Fruit fly (Drosophila melanogaster) whole organism, embryonic: ENCODE results near the gene CG9107.

Source experiments
- CG1024 ChIP-seq: fragments of 200-800 bp; sonication (Bioruptor generic); IDR thresholded peaks from 2 replicates; pipeline ENCODE4 v1.3.6; 2022; ENCODE audit warnings: missing biosample characterization, missing genetic modification characterization
- CG11093 ChIP-seq: fragments of 200-800 bp; sonication (Bioruptor generic); IDR thresholded peaks from 3 replicates; pipeline ENCODE4 v1.3.6; 2022; ENCODE audit warnings: missing biosample characterization, missing genetic modification characterization
- CG12219 ChIP-seq: fragments of 200-800 bp; sonication (Bioruptor generic); optimal IDR thresholded peaks from 3 replicates; lab custom pipeline; 2018; ENCODE audit warnings: missing biosample characterization, mild to moderate bottlenecking, missing genetic modification characterization
- CG12299 ChIP-seq: fragments of 200-800 bp; sonication (Bioruptor generic); optimal IDR thresholded peaks from 2 replicates; lab custom pipeline; 2018; ENCODE audit warnings: missing biosample characterization, mild to moderate bottlenecking, missing genetic modification characterization
- CG12391 ChIP-seq: fragments of 200-800 bp; sonication (Bioruptor generic); optimal IDR thresholded peaks from 3 replicates; lab custom pipeline; 2018; ENCODE audit warnings: missing biosample characterization, mild to moderate bottlenecking, missing genetic modification characterization, moderate library complexity
- CG13287 ChIP-seq: fragments of 200-800 bp; sonication (Bioruptor generic); IDR thresholded peaks from 2 replicates; pipeline ENCODE4 v1.3.6; 2022; ENCODE audit warnings: missing biosample characterization, missing genetic modification characterization; ENCODE audit not compliant: partially characterized antibody
- CG13296 ChIP-seq: fragments of 200-800 bp; sonication (Bioruptor generic); optimal IDR thresholded peaks from 3 replicates; lab custom pipeline; 2018; ENCODE audit warnings: missing biosample characterization, mild to moderate bottlenecking, missing genetic modification characterization
- CG13424 ChIP-seq: fragments of 200-800 bp; sonication (Bioruptor generic); optimal IDR thresholded peaks from 2 replicates; lab custom pipeline; 2019; ENCODE audit warnings: missing biosample characterization, mild to moderate bottlenecking, missing genetic modification characterization, moderate library complexity
- CG1529 ChIP-seq: fragments of 200-800 bp; sonication (Bioruptor generic); optimal IDR thresholded peaks from 3 replicates; lab custom pipeline; 2018; ENCODE audit warnings: missing biosample characterization, missing genetic modification characterization
- CG17359 ChIP-seq: fragments of 200-800 bp; sonication (Bioruptor generic); optimal IDR thresholded peaks from 3 replicates; lab custom pipeline; 2018; ENCODE audit warnings: missing biosample characterization, mild to moderate bottlenecking, missing genetic modification characterization, moderate library complexity
- CG17802 ChIP-seq: fragments of 200-800 bp; sonication (Bioruptor generic); optimal IDR thresholded peaks from 2 replicates; lab custom pipeline; 2018; ENCODE audit warnings: missing biosample characterization, mild to moderate bottlenecking, missing genetic modification characterization, moderate library complexity
- CG1792 ChIP-seq: fragments of 200-800 bp; sonication (Bioruptor generic); optimal IDR thresholded peaks from 2 replicates; lab custom pipeline; 2016; ENCODE audit warnings: missing biosample characterization, missing genetic modification characterization
- CG18476 ChIP-seq: fragments of 200-800 bp; sonication (Bioruptor generic); optimal IDR thresholded peaks from 2 replicates; lab custom pipeline; 2016; ENCODE audit warnings: missing biosample characterization, mild to moderate bottlenecking, missing genetic modification characterization
- CG18619 ChIP-seq: fragments of 200-800 bp; sonication (Bioruptor generic); optimal IDR thresholded peaks from 3 replicates; lab custom pipeline; 2017; ENCODE audit warnings: missing biosample characterization, mild to moderate bottlenecking, missing genetic modification characterization
- CG3407 ChIP-seq: fragments of 200-800 bp; sonication (Bioruptor generic); optimal IDR thresholded peaks from 2 replicates; lab custom pipeline; 2018; ENCODE audit warnings: missing biosample characterization, mild to moderate bottlenecking, missing genetic modification characterization
- CG4282 ChIP-seq: fragments of 200-800 bp; sonication (Bioruptor generic); optimal IDR thresholded peaks from 2 replicates; lab custom pipeline; 2016; ENCODE audit warnings: missing biosample characterization, missing genetic modification characterization
- CG4707 ChIP-seq: fragments of 200-800 bp; sonication (Bioruptor generic); optimal IDR thresholded peaks from 2 replicates; lab custom pipeline; 2018; ENCODE audit warnings: missing biosample characterization, mild to moderate bottlenecking, missing genetic modification characterization, moderate library complexity
- CG5953 ChIP-seq: fragments of 200-800 bp; sonication (Bioruptor generic); IDR thresholded peaks from 2 replicates; pipeline ENCODE4 v1.3.6; 2022; ENCODE audit warnings: missing biosample characterization, missing genetic modification characterization
- CG6175 ChIP-seq: fragments of 200-800 bp; sonication (Bioruptor generic); IDR thresholded peaks from 3 replicates; pipeline ENCODE4 v1.3.6; 2022; ENCODE audit warnings: missing biosample characterization, missing genetic modification characterization
- CG6654 ChIP-seq: fragments of 200-800 bp; sonication (Bioruptor generic); optimal IDR thresholded peaks from 2 replicates; lab custom pipeline; 2017; ENCODE audit warnings: missing biosample characterization, mild to moderate bottlenecking, missing genetic modification characterization
- CG6689 ChIP-seq: fragments of 200-800 bp; sonication (Bioruptor generic); IDR thresholded peaks from 2 replicates; pipeline ENCODE4 v1.3.6; 2022; ENCODE audit warnings: missing biosample characterization, missing genetic modification characterization
- CG7372 ChIP-seq: fragments of 200-800 bp; sonication (Bioruptor generic); IDR thresholded peaks from 2 replicates; pipeline ENCODE4 v1.3.6; 2022; ENCODE audit warnings: missing biosample characterization, missing genetic modification characterization
- CG8765 ChIP-seq: fragments of 200-800 bp; sonication (Bioruptor generic); IDR thresholded peaks from 2 replicates; pipeline ENCODE4 v1.3.6; 2022; ENCODE audit warnings: missing biosample characterization, missing genetic modification characterization
- Camta ChIP-seq: fragments of 200-800 bp; sonication (Bioruptor generic); optimal IDR thresholded peaks from 2 replicates; lab custom pipeline; 2016; ENCODE audit warnings: missing biosample characterization, missing genetic modification characterization
- HLHmδ ChIP-seq: fragments of 200-800 bp; sonication (Bioruptor generic); optimal IDR thresholded peaks from 2 replicates; lab custom pipeline; 2018; ENCODE audit warnings: missing biosample characterization, mild to moderate bottlenecking, missing genetic modification characterization, moderate library complexity
- Hsf ChIP-seq: fragments of 200-800 bp; sonication (Bioruptor generic); optimal IDR thresholded peaks from 3 replicates; lab custom pipeline; 2016; ENCODE audit warnings: missing biosample characterization, missing genetic modification characterization
- Jarid2 ChIP-seq: fragments of 200-800 bp; sonication (Bioruptor generic); optimal IDR thresholded peaks from 3 replicates; lab custom pipeline; 2017; ENCODE audit warnings: mild to moderate bottlenecking, missing biosample characterization, missing genetic modification reagents, missing genetic modification characterization
- Lim3 ChIP-seq: fragments of 200-800 bp; sonication (Bioruptor generic); IDR thresholded peaks from 2 replicates; pipeline ENCODE4 v1.3.6; 2022; ENCODE audit warnings: missing biosample characterization, missing genetic modification characterization
- Meics ChIP-seq: fragments of 200-800 bp; sonication (Bioruptor generic); optimal IDR thresholded peaks from 2 replicates; lab custom pipeline; 2017; ENCODE audit warnings: missing biosample characterization, mild to moderate bottlenecking, missing genetic modification characterization
- Oli ChIP-seq: fragments of 200-800 bp; sonication (Bioruptor generic); optimal IDR thresholded peaks from 2 replicates; lab custom pipeline; 2018; ENCODE audit warnings: missing biosample characterization, mild to moderate bottlenecking, missing genetic modification characterization, moderate library complexity
- Xbp1 ChIP-seq: fragments of 200-800 bp; sonication (Bioruptor generic); optimal IDR thresholded peaks from 3 replicates; lab custom pipeline; 2016; ENCODE audit warnings: missing biosample characterization, mild to moderate bottlenecking, missing genetic modification characterization
- croc ChIP-seq: fragments of 200-800 bp; sonication (Bioruptor generic); conservative IDR thresholded peaks from 3 replicates; pipeline ENCODE4 v1.3.6; 2022; ENCODE audit warnings: missing biosample characterization, missing genetic modification characterization
- dimm ChIP-seq: fragments of 200-800 bp; sonication (Bioruptor generic); IDR thresholded peaks from 2 replicates; pipeline ENCODE4 v1.3.6; 2022; ENCODE audit warnings: missing biosample characterization, missing genetic modification characterization
- dm ChIP-seq: fragments of 200-800 bp; sonication (Bioruptor generic); optimal IDR thresholded peaks from 3 replicates; lab custom pipeline; 2016; ENCODE audit warnings: missing biosample characterization, missing genetic modification characterization
- eve ChIP-seq, 2 experiments: fragments of >200 bp; optimal IDR thresholded peaks; 2 replicates each; lab custom pipeline; 2017; ENCODE audit warnings: missing biosample characterization in 2 of 2, missing genetic modification characterization in 2 of 2
- exex ChIP-seq: fragments of 200-800 bp; sonication (Bioruptor generic); optimal IDR thresholded peaks from 4 replicates; lab custom pipeline; 2018; ENCODE audit warnings: missing biosample characterization, mild to moderate bottlenecking, missing genetic modification characterization, moderate library complexity
- gro ChIP-seq: fragments of 200-800 bp; sonication (Bioruptor generic); optimal IDR thresholded peaks from 2 replicates; lab custom pipeline; 2016; ENCODE audit warnings: missing biosample characterization, missing genetic modification characterization
- inv ChIP-seq: fragments of 200-800 bp; sonication (Bioruptor generic); IDR thresholded peaks from 2 replicates; pipeline ENCODE4 v1.3.6; 2022; ENCODE audit warnings: missing biosample characterization, missing genetic modification characterization; ENCODE audit not compliant: partially characterized antibody
- lilli ChIP-seq: fragments of 200-800 bp; sonication (Bioruptor generic); optimal IDR thresholded peaks from 3 replicates; lab custom pipeline; 2016; ENCODE audit warnings: missing biosample characterization, missing genetic modification characterization
- lola ChIP-seq, 3 experiments: fragments of >200 bp in 2 of 3; fragments of 200-800 bp in 1 of 3; sonication (Bioruptor generic) in 1 of 3; optimal IDR thresholded peaks; 2 replicates each; lab custom pipeline; 2017 to 2019; ENCODE audit warnings: missing biosample characterization in 3 of 3, missing genetic modification characterization in 3 of 3, mild to moderate bottlenecking in 1 of 3, moderate library complexity in 1 of 3
- lov ChIP-seq, 2 experiments: fragments of 200-800 bp in 1 of 2; fragments of >200 bp in 1 of 2; sonication (Bioruptor generic) in 1 of 2; IDR thresholded peaks in 1 of 2; optimal IDR thresholded peaks in 1 of 2; 2 replicates in 1 of 2; 3 replicates in 1 of 2; pipeline versions ENCODE4 v1.3.6 to Lab custom; 2017 to 2022; ENCODE audit warnings: missing biosample characterization in 1 of 2, missing genetic modification characterization in 1 of 2
- mld ChIP-seq: fragments of 200-800 bp; sonication (Bioruptor generic); IDR thresholded peaks from 3 replicates; pipeline ENCODE4 v1.3.6; 2022; ENCODE audit warnings: missing biosample characterization, missing genetic modification characterization; ENCODE audit not compliant: partially characterized antibody
- odd ChIP-seq: fragments of 200-800 bp; sonication (Bioruptor generic); optimal IDR thresholded peaks from 2 replicates; lab custom pipeline; 2017; ENCODE audit warnings: missing biosample characterization, mild to moderate bottlenecking, missing genetic modification characterization
- pzg ChIP-seq: fragments of 200-800 bp; sonication (Bioruptor generic); optimal IDR thresholded peaks from 3 replicates; lab custom pipeline; 2018; ENCODE audit warnings: missing biosample characterization, mild to moderate bottlenecking, missing genetic modification characterization, moderate library complexity
- ro ChIP-seq: fragments of 200-800 bp; sonication (Bioruptor generic); IDR thresholded peaks from 2 replicates; pipeline ENCODE4 v1.3.6; 2022; ENCODE audit warnings: missing biosample characterization, missing genetic modification characterization
- shn ChIP-seq: fragments of 200-800 bp; sonication (Bioruptor generic); optimal IDR thresholded peaks from 3 replicates; lab custom pipeline; 2016; ENCODE audit warnings: missing biosample characterization, missing genetic modification characterization
- slou ChIP-seq: fragments of 200-800 bp; sonication (Bioruptor generic); optimal IDR thresholded peaks from 3 replicates; lab custom pipeline; 2016; ENCODE audit warnings: missing biosample characterization, missing genetic modification characterization
- tin ChIP-seq: fragments of 200-800 bp; sonication (Bioruptor generic); optimal IDR thresholded peaks from 3 replicates; lab custom pipeline; 2016; ENCODE audit warnings: missing biosample characterization, missing genetic modification characterization
- tx ChIP-seq: fragments of 200-800 bp; sonication (Bioruptor generic); optimal IDR thresholded peaks from 2 replicates; lab custom pipeline; 2016; ENCODE audit warnings: missing biosample characterization, missing genetic modification characterization

The CG9107 gene

DNA sequence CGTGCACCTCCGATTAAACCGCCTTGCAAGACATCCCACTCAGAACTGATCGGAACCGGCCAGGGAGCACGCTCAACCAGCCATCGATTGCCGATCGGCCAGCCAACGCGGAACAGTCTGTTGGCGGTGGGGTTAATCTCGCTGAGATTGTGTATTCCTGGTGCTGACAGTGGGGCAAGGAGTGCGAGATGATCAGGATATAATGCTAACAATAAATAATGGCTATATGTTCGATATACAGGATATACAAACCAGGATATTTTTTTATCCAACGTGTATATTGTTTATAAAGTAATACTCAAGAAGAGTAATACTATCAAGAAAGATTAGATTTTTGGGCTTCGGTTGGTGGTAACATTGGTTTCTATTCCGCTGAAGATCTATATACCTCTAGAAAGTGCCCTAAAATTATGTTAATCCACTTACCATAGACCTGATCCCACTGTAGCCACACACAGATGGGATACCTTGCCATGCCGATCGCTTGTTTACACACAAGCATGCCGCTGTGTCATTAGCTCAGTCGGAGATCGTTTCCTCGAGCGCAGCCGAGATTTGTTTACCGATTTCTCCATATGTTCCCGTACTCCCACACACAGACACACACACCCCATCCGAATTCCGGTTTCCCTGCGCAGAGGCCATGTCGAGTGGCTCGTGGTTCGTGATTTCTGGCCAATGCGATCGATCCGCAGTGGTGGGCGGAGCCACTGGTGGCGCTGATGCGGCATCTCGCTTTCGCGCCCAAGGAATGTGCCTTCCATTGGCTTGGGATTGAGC, 4.8 kb downstream of the CG9107 start, which contains the start of gene H2.0 (continued):
- no peak for TF ChIP-seq Hsf (GFP tag; lab: Kevin White, UChicago)
- peak; percentile 5 for TF ChIP-seq dm (GFP tag; lab: Kevin White, UChicago)
- TF ChIP-seq pzg (GFP tag; lab: Kevin White, UChicago), result no peak
- no peak for TF ChIP-seq Jarid2 (GFP tag; lab: Kevin White, UChicago)
- no peak for TF ChIP-seq CG12299 (tag; lab: Kevin White, UChicago)
- TF ChIP-seq CG12391 (tag; lab: Kevin White, UChicago), result peak; percentile 45
- TF ChIP-seq CG4282 (GFP tag; lab: Kevin White, UChicago), result no peak
- TF ChIP-seq CG18476 (GFP tag; lab: Kevin White, UChicago), result no peak
- TF ChIP-seq CG1529 (GFP tag; lab: Kevin White, UChicago), result peak; percentile 38
- TF ChIP-seq eve (GFP tag; optimal IDR thresholded peaks at IDR 0.05; lab: Kevin White, UChicago), result no peak
- TF ChIP-seq ro (GFP tag; lab: Robert Waterston, UW), result no peak
- peak; percentile 1 for TF ChIP-seq CG4707 (GFP tag; lab: Kevin White, UChicago)
- TF ChIP-seq tin, result peak; percentile 10
- no peak for TF ChIP-seq inv (GFP tag; lab: Robert Waterston, UW)
- TF ChIP-seq CG12219, result no peak
- TF ChIP-seq Camta (GFP tag; lab: Kevin White, UChicago), result no peak
- TF ChIP-seq lov (optimal IDR thresholded peaks at IDR 0.05; lab: Kevin White, UChicago), result no peak
- TF ChIP-seq lov (GFP tag; IDR thresholded peaks at IDR 0.05; lab: Robert Waterston, UW), result no peak
- no peak for TF ChIP-seq CG6654
- TF ChIP-seq gro (GFP tag; lab: Kevin White, UChicago), result no peak
- TF ChIP-seq CG6175 (GFP tag; lab: Robert Waterston, UW), result no peak
- TF ChIP-seq CG18619 (GFP tag; lab: Kevin White, UChicago), result no peak
- TF ChIP-seq Xbp1 (GFP tag; lab: Kevin White, UChicago), result peak; percentile 22
- TF ChIP-seq CG11093, result no peak
- TF ChIP-seq CG5953, result no peak
- 0 out of 2 replicates have a peak, but pooled peaks have one; percentile 17 for TF ChIP-seq CG1024 (GFP tag; lab: Robert Waterston, UW)
- TF ChIP-seq HLHmδ (GFP tag; lab: Kevin White, UChicago), result peak; percentile 79
- TF ChIP-seq CG13424 (tag; lab: Kevin White, UChicago), result peak; percentile 23
- no peak for TF ChIP-seq Lim3
- TF ChIP-seq Oli (tag; lab: Kevin White, UChicago), result peak; percentile 46
- peak; percentile 11 for TF ChIP-seq shn (GFP tag; lab: Kevin White, UChicago)
- peak; percentile 31; the same call in 1 of the 2 replicates for TF ChIP-seq CG6689 (GFP tag; lab: Robert Waterston, UW)
- no peak for TF ChIP-seq CG1792
- no peak for TF ChIP-seq CG13296 (GFP tag; lab: Kevin White, UChicago)
- peak; percentile 22 for TF ChIP-seq lilli
- TF ChIP-seq CG13287 (GFP tag; lab: Robert Waterston, UW), result 0 out of 2 replicates have a peak, but pooled peaks have one; percentile 8
- TF ChIP-seq odd (GFP tag; lab: Kevin White, UChicago), result no peak
- TF ChIP-seq CG17359, result no peak
- no peak for TF ChIP-seq exex (tag; lab: Kevin White, UChicago)
- TF ChIP-seq mld (GFP tag; lab: Robert Waterston, UW), result no peak
- no peak for TF ChIP-seq CG7372 (GFP tag; lab: Robert Waterston, UW)
- no peak; the same call in 2 of the 3 replicates for TF ChIP-seq croc (GFP tag; lab: Robert Waterston, UW)
- TF ChIP-seq CG8765 (GFP tag; lab: Robert Waterston, UW), result no peak
- no peak for TF ChIP-seq Meics (GFP tag; lab: Kevin White, UChicago)
- TF ChIP-seq lola (GFP tag; optimal IDR thresholded peaks at IDR 0.05; lab: Kevin White, UChicago), result peak in 1 of 3 experiments; percentile 65
- TF ChIP-seq slou, result no peak
- TF ChIP-seq CG17802 (tag; lab: Kevin White, UChicago), result no peak
- TF ChIP-seq CG3407, result peak; percentile 21
- no peak for TF ChIP-seq tx (GFP tag; lab: Kevin White, UChicago)
- no peak for TF ChIP-seq dimm (GFP tag; lab: Robert Waterston, UW)
